Fruit fly (Drosophila melanogaster) S2 (cell line): ENCODE measurements around the gene stet.
A peak's percentile ranks its signal among the peaks of the same experiment; 100 is the strongest.

Source experiments
- CG8478 ChIP-seq: fragments of >200 bp; optimal IDR thresholded peaks from 2 replicates; lab custom pipeline; 2018
- CTCF ChIP-seq, 2 experiments: fragments of >200 bp; optimal IDR thresholded peaks; 2 replicates each; lab custom pipeline; 2018

The stet gene

DNA sequence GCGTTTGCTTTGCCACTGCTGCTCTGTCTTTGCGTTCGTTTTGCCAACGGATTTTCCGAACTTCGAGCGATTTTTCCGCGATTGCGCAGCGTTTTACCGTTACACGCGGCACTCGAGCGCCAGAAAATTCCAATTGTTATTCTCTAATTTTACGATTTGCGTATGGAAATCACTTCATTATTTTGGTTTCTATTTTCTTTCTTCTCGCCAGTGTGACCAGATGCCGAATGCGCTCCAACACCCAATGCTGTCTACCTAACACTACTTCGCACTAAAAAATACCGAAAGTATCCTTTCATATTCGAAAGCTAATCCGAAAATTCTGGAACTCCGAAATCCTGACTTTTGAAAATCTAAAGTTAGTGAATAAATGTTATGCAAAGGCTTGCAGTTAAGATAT, 7.1 kb upstream of the stet start, which contains the start of gene CG12084:
CG12084 (minus strand) TSS at position 236 of the 400 bp plus-strand sequence.
- TF ChIP-seq CG8478 (lab: Kevin White, UChicago) (no peak), CTCF (optimal IDR thresholded peaks at IDR 0.05; lab: Kevin White, UChicago) (peak in 1 of 2 experiments; percentile 6)

DNA sequence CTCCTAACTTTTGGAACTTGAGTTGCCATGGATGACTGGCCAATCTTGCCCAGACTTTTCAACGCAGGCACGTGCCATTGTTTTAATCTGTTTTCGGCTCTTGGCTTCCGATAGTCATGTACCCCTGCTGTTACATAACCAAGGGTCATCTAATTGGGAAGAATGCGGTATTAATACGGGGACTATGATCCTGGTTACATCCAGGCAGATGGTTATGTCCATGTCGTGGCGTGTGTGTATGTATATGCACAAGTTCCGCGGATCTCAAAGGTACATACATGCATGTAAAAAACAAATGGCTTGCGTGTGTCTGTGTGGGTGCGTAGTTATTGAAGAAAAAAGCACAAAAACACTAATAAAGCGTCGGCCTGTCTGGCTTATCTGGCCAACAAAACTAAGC, 6.5 kb upstream of the stet start:
- TF ChIP-seq CG8478 (lab: Kevin White, UChicago) (no peak), CTCF (optimal IDR thresholded peaks at IDR 0.05; lab: Kevin White, UChicago) (no peak)

DNA sequence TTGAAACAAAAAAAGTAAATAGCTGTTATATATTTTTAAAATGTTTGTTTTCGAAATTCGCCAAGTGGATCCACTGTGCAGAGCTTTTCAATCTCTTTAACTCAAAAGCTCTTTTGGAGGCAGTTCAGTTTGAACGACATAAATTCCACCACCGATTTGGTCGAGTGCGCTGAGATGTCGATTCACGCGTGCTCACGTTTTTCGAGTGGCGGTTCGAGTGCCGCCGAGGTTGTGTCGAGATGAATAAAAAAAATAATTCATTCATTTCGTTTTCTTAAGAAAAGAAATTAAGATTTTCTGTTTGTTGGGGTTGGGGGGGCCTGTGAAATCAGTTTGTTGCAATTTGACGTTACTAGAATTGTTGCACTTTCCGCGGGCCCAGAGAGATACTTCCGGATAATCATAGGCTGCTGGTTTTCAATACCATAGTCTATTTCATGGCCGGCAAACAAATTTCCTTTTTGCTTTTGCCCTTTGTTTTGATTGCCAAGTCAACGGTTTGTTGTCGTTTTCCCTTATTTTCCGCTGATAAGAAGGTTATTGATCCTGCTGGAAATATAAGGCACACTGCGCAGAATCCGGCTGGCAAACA, 659 bp downstream of the stet start:
- no peak for TF ChIP-seq CTCF (optimal IDR thresholded peaks at IDR 0.05; lab: Kevin White, UChicago)
- no peak for TF ChIP-seq CG8478 (lab: Kevin White, UChicago)

DNA sequence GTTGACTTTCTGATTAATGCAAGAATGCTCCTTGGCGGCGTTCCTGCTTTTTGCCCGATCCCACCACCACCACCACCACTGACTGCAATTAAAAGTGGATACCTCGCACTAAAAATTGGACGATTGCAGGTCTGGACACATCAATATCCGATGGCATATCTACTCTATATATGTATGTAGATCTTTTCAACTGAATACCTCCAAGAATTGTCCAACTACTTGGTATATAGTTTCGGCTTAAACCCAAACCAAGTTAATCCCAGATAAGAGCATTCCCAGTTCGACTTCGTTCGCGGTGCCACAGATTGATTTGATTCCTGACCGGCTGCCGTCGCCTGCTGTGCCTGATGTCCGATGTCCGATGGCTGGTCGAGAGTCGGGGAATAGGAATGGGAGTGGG, 4.6 kb downstream of the stet start:
- TF ChIP-seq CTCF (optimal IDR thresholded peaks at IDR 0.05; lab: Kevin White, UChicago) (no peak), CG8478 (lab: Kevin White, UChicago) (no peak)

DNA sequence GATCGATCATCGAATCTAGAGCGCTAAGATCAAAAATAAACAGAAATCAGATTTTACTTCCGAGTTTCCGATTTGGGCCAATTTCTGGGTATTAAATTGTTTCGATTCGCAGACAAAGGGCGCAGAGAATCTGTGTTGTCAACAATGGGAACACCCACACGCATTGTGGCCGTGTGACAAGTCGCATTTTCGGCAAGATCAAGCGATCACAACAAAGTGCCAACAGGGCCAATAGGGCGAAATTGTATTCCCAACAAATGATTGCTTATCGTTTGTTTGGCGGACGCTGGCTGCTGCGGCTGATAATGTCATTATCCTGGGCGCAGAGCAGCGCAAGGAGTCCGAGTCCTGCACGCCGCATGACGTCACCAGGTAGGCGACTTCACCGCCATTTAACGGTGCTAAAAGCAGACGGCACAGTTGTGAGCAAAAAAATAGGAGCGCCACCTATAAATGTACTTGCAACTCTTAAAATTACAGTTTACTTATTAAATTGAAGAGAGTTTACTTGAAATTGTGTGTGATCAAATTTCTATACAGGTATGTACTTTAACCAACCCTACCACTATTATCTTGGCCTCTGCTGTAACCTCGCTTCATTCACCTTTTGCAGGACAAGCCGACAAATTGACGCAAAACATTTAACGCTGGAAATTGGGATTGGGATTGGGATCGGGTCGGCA, 10.2 kb downstream of the stet start:
- TF ChIP-seq CTCF (optimal IDR thresholded peaks at IDR 0.05; lab: Kevin White, UChicago) (no peak), CG8478 (lab: Kevin White, UChicago) (no peak)

DNA sequence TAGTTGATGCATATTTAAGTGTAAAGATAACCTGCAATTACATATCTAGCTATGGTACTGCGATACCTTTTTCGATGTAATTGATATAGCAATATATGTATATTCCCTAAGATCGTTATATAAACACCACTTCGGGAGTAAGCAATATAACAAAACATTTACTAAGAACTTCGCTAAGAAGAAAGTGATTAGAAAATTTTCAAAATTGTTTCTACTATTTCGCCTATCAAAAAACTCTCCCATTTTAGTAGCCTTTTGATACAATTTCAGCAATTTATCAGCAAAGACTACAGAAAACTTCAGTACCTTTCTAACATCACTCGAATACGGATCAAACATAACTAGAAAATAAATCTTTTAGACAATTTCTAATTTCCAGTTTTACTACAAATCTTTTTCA, 12.0 kb downstream of the stet start, which contains the start of gene robl62A:
robl62A (plus strand) TSS at position 301 of the 400 bp plus-strand sequence.
- TF ChIP-seq CTCF (optimal IDR thresholded peaks at IDR 0.05; lab: Kevin White, UChicago) (no peak), CG8478 (lab: Kevin White, UChicago) (no peak)

DNA sequence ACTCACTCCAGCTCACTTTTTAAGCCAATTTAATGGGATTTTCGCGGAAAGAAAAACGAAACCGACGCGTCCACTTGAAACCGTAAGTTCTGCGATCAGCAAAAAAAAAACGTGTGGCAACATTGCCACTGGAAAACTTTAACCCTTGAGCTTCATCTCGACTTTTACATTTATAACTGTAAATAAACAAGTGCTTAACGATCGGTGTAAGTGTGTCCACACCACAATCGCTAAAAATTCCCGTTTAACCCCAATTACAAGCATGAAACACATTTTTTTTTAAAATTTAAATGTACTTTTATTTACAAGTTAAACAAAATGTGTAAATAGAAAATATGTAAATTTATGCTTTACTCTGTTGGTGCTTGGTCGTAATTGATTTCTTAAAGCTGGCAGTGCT, 14.2 kb downstream of the stet start, which contains the start of gene Ptp61F:
Ptp61F (minus strand) TSS at position 101 of the 400 bp plus-strand sequence.
- TF ChIP-seq CG8478 (lab: Kevin White, UChicago) (no peak), CTCF (optimal IDR thresholded peaks at IDR 0.05; lab: Kevin White, UChicago) (no peak)

DNA sequence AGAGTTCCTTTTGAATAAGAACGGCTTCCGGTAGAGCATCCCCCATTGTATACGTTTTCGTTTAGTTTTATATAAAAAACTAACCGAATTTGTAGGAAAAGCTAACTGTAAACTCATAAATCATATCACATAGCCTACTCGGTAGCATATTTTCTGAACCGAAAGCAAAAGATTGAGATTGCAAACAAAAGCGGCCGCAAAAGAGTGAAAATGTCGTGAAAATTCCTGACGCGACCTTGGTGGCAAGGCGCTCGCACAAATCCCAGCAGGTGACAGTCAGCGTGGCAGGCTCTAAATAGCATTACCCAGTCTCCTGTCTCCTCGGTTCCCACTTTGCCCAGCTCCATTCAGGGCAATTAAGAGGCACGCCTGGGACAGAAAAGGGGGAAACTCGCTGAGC, 17.4 kb downstream of the stet start, which contains the start of gene Naa30B:
Naa30B (minus strand) TSS at position 101 of the 400 bp plus-strand sequence.
- TF ChIP-seq CG8478 (lab: Kevin White, UChicago) (no peak), CTCF (optimal IDR thresholded peaks at IDR 0.05; lab: Kevin White, UChicago) (no peak)

DNA sequence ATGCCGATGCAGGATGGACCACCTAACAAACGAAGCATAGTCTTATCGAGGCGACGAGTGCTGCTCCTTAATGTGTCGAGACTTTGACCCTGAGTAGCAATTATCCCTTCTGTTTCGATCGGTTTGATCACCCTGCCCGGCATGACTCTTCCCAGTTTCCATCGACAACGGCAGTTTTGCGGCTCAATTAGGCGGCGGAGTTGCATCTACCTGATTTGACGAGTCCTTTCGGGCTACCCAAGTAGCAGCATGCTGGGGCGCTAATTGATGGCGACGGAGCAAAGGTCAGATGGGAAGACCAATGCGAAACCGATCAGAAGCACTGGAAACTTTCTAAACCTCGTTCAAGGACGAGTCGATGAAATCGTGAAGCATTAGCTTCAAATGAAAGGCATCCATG, 18.3 kb downstream of the stet start:
- TF ChIP-seq CTCF (optimal IDR thresholded peaks at IDR 0.05; lab: Kevin White, UChicago) (no peak), CG8478 (lab: Kevin White, UChicago) (no peak)

DNA sequence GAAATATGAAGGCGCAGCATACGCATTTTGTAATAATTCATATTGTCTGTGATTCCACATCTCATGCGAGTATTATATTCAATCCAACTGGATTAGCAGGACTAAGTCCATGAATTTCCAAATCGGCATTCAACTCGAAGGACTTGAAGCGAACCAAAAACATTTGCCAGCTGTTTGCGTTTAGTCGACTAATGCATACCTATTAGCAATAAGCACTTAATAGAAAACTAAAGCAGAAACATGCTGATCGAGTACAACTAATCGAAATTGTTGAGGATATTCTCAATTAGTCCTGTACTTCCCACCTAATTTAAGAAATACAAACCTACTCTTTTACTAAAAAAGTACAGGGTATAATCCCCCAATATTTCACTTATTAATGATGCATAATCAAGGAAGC, 20.1 kb downstream of the stet start:
- no peak for TF ChIP-seq CG8478 (lab: Kevin White, UChicago)
- no peak for TF ChIP-seq CTCF (optimal IDR thresholded peaks at IDR 0.05; lab: Kevin White, UChicago)

DNA sequence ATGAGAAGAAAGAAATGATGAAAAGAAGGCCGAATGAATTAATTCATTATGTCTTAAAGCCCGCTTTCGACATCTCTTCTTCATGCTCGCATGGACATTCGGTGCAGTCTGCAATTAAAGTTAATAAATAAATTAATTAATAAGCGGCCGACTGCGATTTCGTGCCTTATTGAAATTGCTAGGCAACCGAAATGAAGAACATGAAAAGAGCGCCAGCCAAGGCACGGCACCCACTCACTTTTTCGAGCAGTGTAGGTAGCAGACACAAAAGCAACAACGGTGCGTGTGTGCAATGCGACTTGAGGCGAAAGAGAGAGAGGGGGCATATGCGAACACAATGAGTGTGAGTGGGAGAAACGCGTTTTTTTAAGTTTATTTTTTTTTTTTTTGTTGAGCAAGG, 24.9 kb downstream of the stet start:
- no peak for TF ChIP-seq CTCF (optimal IDR thresholded peaks at IDR 0.05; lab: Kevin White, UChicago)
- no peak for TF ChIP-seq CG8478 (lab: Kevin White, UChicago)

DNA sequence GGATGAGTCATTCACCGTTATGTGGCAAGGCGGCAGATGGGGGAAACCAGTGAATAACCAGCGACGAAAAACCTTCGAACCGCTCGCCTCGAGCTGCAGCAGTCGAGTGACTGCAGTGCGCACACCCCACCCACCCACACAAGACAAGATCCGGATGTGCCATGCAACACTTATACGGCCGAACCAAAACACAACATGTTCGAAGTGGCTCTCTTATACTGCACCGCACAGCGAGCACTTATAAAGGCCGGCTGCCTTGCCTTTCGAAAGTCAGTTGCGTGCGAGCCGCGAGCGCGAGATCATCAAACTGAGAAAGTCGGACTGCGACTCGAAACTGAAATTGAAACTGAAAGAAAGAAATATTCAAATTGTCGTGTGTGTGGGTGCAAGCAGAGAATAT, 25.8 kb downstream of the stet start, which contains the start of gene rho:
rho (plus strand) TSS at position 265 of the 400 bp plus-strand sequence.
- TF ChIP-seq CG8478 (lab: Kevin White, UChicago) (no peak), CTCF (optimal IDR thresholded peaks at IDR 0.05; lab: Kevin White, UChicago) (no peak)

DNA sequence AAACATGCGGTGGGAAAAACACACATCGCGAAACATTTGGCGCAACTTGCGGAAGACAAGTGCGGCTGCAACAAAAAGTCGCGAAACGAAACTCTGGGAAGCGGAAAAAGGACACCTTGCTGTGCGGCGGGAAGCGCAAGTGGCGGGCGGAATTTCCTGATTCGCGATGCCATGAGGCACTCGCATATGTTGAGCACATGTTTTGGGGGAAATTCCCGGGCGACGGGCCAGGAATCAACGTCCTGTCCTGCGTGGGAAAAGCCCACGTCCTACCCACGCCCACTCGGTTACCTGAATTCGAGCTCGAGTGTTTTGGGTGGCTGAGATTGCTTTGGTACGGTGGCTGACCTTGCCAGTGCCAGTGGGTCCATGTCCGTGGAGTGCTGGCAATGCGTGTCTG, 27.5 kb downstream of the stet start:
- TF ChIP-seq CG8478 (lab: Kevin White, UChicago) (no peak), CTCF (optimal IDR thresholded peaks at IDR 0.05; lab: Kevin White, UChicago) (no peak)

DNA sequence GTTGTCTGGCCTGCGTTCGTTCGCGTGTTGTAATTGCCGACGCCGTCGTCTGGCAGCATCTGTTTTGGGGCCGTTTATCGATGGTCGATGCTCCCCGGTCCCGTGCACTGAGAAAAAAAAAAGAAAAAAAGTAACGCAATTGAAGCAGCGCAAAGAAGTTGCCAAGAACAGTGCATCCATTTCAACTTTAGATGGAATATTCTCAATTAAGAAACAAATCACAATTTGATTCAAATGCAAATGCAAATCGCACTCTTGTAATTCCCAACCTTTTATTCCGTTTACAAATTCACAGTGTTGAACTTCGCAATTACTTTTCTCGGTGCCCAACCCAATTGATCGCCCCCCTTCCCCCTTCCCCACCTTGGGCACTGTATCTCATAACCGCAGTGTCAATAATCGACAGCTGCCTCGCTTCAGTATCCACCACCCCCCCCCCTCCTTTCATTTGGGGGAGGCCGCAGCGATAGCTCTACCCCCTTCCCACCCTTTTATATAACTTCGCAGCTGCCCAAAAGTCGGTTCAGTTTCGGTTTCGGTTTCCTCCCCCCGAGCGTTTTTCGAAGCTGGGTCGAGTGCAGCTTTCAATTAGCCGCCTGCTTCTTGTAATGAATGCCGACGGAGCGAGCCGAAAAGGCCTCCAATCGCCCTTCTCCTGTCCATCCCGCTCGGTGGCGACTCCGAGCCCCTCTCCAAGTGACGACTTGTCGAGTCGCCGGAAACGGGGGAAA, 31.2 kb downstream of the stet start:
- TF ChIP-seq CTCF (optimal IDR thresholded peaks at IDR 0.05; lab: Kevin White, UChicago), result no peak
- no peak for TF ChIP-seq CG8478 (lab: Kevin White, UChicago)

DNA sequence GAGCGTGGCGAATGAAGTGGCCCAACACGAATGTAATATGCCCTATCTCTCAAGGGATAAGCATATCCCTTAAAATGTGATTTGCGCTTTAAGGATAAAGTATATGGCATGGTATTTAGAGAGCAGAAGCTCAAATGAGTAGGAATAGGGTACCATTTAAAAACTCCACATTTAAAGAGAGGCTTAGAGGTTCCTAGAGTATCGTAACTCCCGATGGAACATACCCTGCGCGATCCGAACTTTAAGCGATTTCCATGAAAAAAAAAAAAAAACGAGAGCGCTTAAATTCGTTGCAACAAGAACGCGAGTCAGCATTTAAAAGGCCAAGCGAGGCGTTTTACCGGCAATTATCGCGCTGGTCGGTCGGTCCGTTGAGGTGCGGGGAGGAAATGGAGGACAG, 32.1 kb downstream of the stet start:
- TF ChIP-seq CG8478 (lab: Kevin White, UChicago), result no peak
- no peak for TF ChIP-seq CTCF (optimal IDR thresholded peaks at IDR 0.05; lab: Kevin White, UChicago)
